Fruit fly (Drosophila melanogaster): ENCODE results near the gene Uxs.
A peak's percentile ranks its signal among the peaks of the same experiment; 100 is the strongest.

The Uxs gene

dm6 chr3L:8186627-8187396 is 6.1 kb downstream of the Uxs start, which contains the start of the genes ERR and Atg18a (continued):
- TF ChIP-seq unpg (GFP tag; optimal IDR thresholded peaks at IDR 0.05) (peak; percentile 71), B-H2 (GFP tag; optimal IDR thresholded peaks at IDR 0.05) (peak; percentile 85), CG8281 (tag; optimal IDR thresholded peaks at IDR 0.05) (peak; percentile 48), CG1233 (GFP tag; optimal IDR thresholded peaks at IDR 0.05) (peak; percentile 77), NC2α (GFP tag; optimal IDR thresholded peaks at IDR 0.05) (peak; percentile 57), ato (GFP tag; IDR thresholded peaks at IDR 0.05; ENCODE audit: partially characterized antibody) (no peak), CG10147 (GFP tag; optimal IDR thresholded peaks at IDR 0.05) (peak; percentile 78), CG32772 (GFP tag; IDR thresholded peaks at IDR 0.05) (peak; percentile 89), fd102C (GFP tag; optimal IDR thresholded peaks at IDR 0.05) (no peak), mam (GFP tag; optimal IDR thresholded peaks at IDR 0.05) (peak; percentile 94), CG14667 (GFP tag; IDR thresholded peaks at IDR 0.05) (peak; percentile 89), CG6683 (GFP tag; optimal IDR thresholded peaks at IDR 0.05) (peak; percentile 35), Gsc (GFP tag; IDR thresholded peaks at IDR 0.05) (peak; percentile 61), caup (GFP tag; optimal IDR thresholded peaks at IDR 0.05; ENCODE audit: severe bottlenecking) (peak; percentile 74), Hsf (GFP tag; optimal IDR thresholded peaks at IDR 0.05) (peak; percentile 91), gce (GFP tag; IDR thresholded peaks at IDR 0.05) (peak; percentile 48; the same call in 1 of the 3 replicates), CG17359 (tag; optimal IDR thresholded peaks at IDR 0.05) (peak; percentile 77), toy (GFP tag; IDR thresholded peaks at IDR 0.05) (peak; percentile 52; the same call in 1 of the 2 replicates), CG6254 (GFP tag; optimal IDR thresholded peaks at IDR 0.05) (peak; percentile 34), CG1529 (GFP tag; optimal IDR thresholded peaks at IDR 0.05) (peak; percentile 36), CG6689 (GFP tag; IDR thresholded peaks at IDR 0.05) (peak; percentile 86), CG6272 (GFP tag; IDR thresholded peaks at IDR 0.05) (peak; percentile 88), CG8924 (tag; optimal IDR thresholded peaks at IDR 0.05) (peak; percentile 82), ap (GFP tag; IDR thresholded peaks at IDR 0.05) (peak; percentile 74), ro (GFP tag; IDR thresholded peaks at IDR 0.05) (peak; percentile 62; the same call in 1 of the 2 replicates), kni (GFP tag; optimal IDR thresholded peaks at IDR 0.05) (peak; percentile 90), nom (GFP tag; optimal IDR thresholded peaks at IDR 0.05) (no peak), CG15073 (GFP tag; optimal IDR thresholded peaks at IDR 0.05) (no peak), Sry-δ (GFP tag; optimal IDR thresholded peaks at IDR 0.05) (peak; percentile 58), CG10267 (tag; optimal IDR thresholded peaks at IDR 0.05) (peak; percentile 98), exex (tag; optimal IDR thresholded peaks at IDR 0.05) (peak; percentile 50), CG3838 (GFP tag; optimal IDR thresholded peaks at IDR 0.05) (peak; percentile 28), Bgb (GFP tag; IDR thresholded peaks at IDR 0.05; ENCODE audit: partially characterized antibody) (peak; percentile 34; the same call in 1 of the 2 replicates), MBD-R2 (GFP tag; IDR thresholded peaks at IDR 0.05) (peak; percentile 76), CG10431 (GFP tag; optimal IDR thresholded peaks at IDR 0.05) (peak; percentile 47), tna (GFP tag; IDR thresholded peaks at IDR 0.05; ENCODE audit: partially characterized antibody) (no peak), CG7271 (tag; optimal IDR thresholded peaks at IDR 0.05) (peak; percentile 39), Neu2 (GFP tag; optimal IDR thresholded peaks at IDR 0.05; ENCODE audit: borderline replicate concordance) (no peak), dimm (GFP tag; IDR thresholded peaks at IDR 0.05) (peak; percentile 54; the same call in 1 of the 2 replicates), chn (GFP tag; optimal IDR thresholded peaks at IDR 0.05) (peak; percentile 87), CG6813 (GFP tag; optimal IDR thresholded peaks at IDR 0.05) (no peak), ken (GFP tag; IDR thresholded peaks at IDR 0.05) (peak; percentile 87), Dbx (GFP tag; IDR thresholded peaks at IDR 0.05) (peak; percentile 86), gro (GFP tag; optimal IDR thresholded peaks at IDR 0.05) (peak; percentile 66), CG18619 (GFP tag; optimal IDR thresholded peaks at IDR 0.05) (peak; percentile 86), CG10366 (GFP tag; IDR thresholded peaks at IDR 0.05) (peak; percentile 84), grn (GFP tag; optimal IDR thresholded peaks at IDR 0.05) (no peak), Sin3A (optimal IDR thresholded peaks at IDR 0.05) (peak; percentile 98)

Measured in whole organism, embryonic.